Worm (Caenorhabditis elegans): Measurements from ENCODE around the gene C08F8.2.

Gene C08F8.2

ce11 chrIV:11149454-11150163 is 1.2 kb upstream of the C08F8.2 start, which contains the start of the genes F01G4.6 and pfd-1 (continued):
- TF ChIP-seq madf-3 (GFP tag; IDR thresholded peaks at IDR 0.05) (peak; percentile 74; the same call in 1 of the 2 replicates), lin-40 (tag; optimal IDR thresholded peaks at IDR 0.05) (peak; percentile 85), zfh-2 (GFP tag; conservative IDR thresholded peaks at IDR 0.05) (0 out of 2 replicates have a peak, but pooled peaks have one; percentile 13), C17E4.6 (GFP tag; IDR thresholded peaks at IDR 0.05) (no peak; the same call in 1 of the 2 replicates), nfya-2 (GFP tag; IDR thresholded peaks at IDR 0.05) (no peak), C06A6.2 (GFP tag; conservative IDR thresholded peaks at IDR 0.05) (peak; percentile 87), nhr-27 (tag; optimal IDR thresholded peaks at IDR 0.05) (no peak), K12H6.12 (tag; optimal IDR thresholded peaks at IDR 0.05) (peak; percentile 68), ceh-100 (GFP tag; IDR thresholded peaks at IDR 0.05) (peak; percentile 73), B0336.3 (GFP tag; IDR thresholded peaks at IDR 0.05) (0 out of 2 replicates have a peak, but pooled peaks have one; percentile 64), madf-10 (tag; optimal IDR thresholded peaks at IDR 0.05) (peak; percentile 55), unc-130 (GFP tag; optimal IDR thresholded peaks at IDR 0.05) (no peak), T26A5.8 (tag; optimal IDR thresholded peaks at IDR 0.05) (no peak), nfya-1 (tag; optimal IDR thresholded peaks at IDR 0.05; ENCODE audit: borderline replicate concordance, insufficient read depth) (no peak), ztf-25 (GFP tag; IDR thresholded peaks at IDR 0.05) (no peak), F33H1.4 (GFP tag; IDR thresholded peaks at IDR 0.05) (peak; percentile 94), ceh-40 (GFP tag; IDR thresholded peaks at IDR 0.05) (no peak), F57C9.4 (tag; optimal IDR thresholded peaks at IDR 0.05) (no peak), lir-1 (GFP tag; conservative IDR thresholded peaks at IDR 0.05) (peak; percentile 54), zim-3 (tag; optimal IDR thresholded peaks at IDR 0.05) (no peak), aptf-3 (GFP tag; IDR thresholded peaks at IDR 0.05) (no peak), pha-4 (tag; optimal IDR thresholded peaks at IDR 0.05) (peak; percentile 69), xnd-1 (tag; optimal IDR thresholded peaks at IDR 0.05) (peak; percentile 42), madf-8 (GFP tag; conservative IDR thresholded peaks at IDR 0.05) (no peak; the same call in 1 of the 2 replicates), attf-5 (GFP tag; optimal IDR thresholded peaks at IDR 0.05) (peak; percentile 59), repo-1 (tag; optimal IDR thresholded peaks at IDR 0.05) (peak; percentile 37), B0261.1 (tag; optimal IDR thresholded peaks at IDR 0.05) (no peak), ztf-28 (GFP tag; IDR thresholded peaks at IDR 0.05) (no peak), fkh-3 (tag; optimal IDR thresholded peaks at IDR 0.05) (no peak), die-1 (tag; optimal IDR thresholded peaks at IDR 0.05) (no peak), K11D2.4 (GFP tag; IDR thresholded peaks at IDR 0.05) (peak; percentile 88), lag-1 (GFP tag; IDR thresholded peaks at IDR 0.05) (no peak), dpff-1 (tag; optimal IDR thresholded peaks at IDR 0.05) (no peak), hlh-12 (tag; optimal IDR thresholded peaks at IDR 0.05) (no peak), mel-28 (tag; optimal IDR thresholded peaks at IDR 0.05; ENCODE audit: borderline replicate concordance) (no peak), dpl-1 (GFP tag; optimal IDR thresholded peaks at IDR 0.05) (peak; percentile 43), D2030.7 (GFP tag; IDR thresholded peaks at IDR 0.05) (0 out of 2 replicates have a peak, but pooled peaks have one; percentile 38), egl-18 (GFP tag; IDR thresholded peaks at IDR 0.05) (no peak), cebp-1 (GFP tag; IDR thresholded peaks at IDR 0.05) (no peak), cebp-1 (tag; optimal IDR thresholded peaks at IDR 0.05) (peak; percentile 82), aptf-2 (GFP tag; conservative IDR thresholded peaks at IDR 0.05) (no peak), ztf-26 (tag; optimal IDR thresholded peaks at IDR 0.05) (peak; percentile 65), rcor-1 (GFP tag; IDR thresholded peaks at IDR 0.05) (peak; percentile 78; the same call in 1 of the 2 replicates), him-1 (tag; optimal IDR thresholded peaks at IDR 0.05) (no peak), F49E8.2 (tag; optimal IDR thresholded peaks at IDR 0.05; ENCODE audit: insufficient read depth) (no peak), lsl-1 (GFP tag; optimal IDR thresholded peaks at IDR 0.05) (peak; percentile 80), ceh-27 (GFP tag; optimal IDR thresholded peaks at IDR 0.05) (peak; percentile 72), sdz-38 (tag; optimal IDR thresholded peaks at IDR 0.05) (no peak)
